Fruit fly (Drosophila melanogaster) whole organism, embryonic: ENCODE measurements around the gene htt.

Source experiments
- CG17802 ChIP-seq: fragments of 200-800 bp; sonication (Bioruptor generic); optimal IDR thresholded peaks from 2 replicates; lab custom pipeline; 2018; ENCODE audit warnings: missing biosample characterization, mild to moderate bottlenecking, missing genetic modification characterization, moderate library complexity
- CG5180 ChIP-seq: fragments of 200-800 bp; sonication (Bioruptor generic); optimal IDR thresholded peaks from 3 replicates; lab custom pipeline; 2017; ENCODE audit warnings: missing biosample characterization, missing genetic modification characterization, mild to moderate bottlenecking, moderate library complexity, missing genetic modification reagents
- Hey ChIP-seq: fragments of 200-800 bp; sonication (Bioruptor generic); optimal IDR thresholded peaks from 3 replicates; lab custom pipeline; 2018; ENCODE audit warnings: missing biosample characterization, mild to moderate bottlenecking, missing genetic modification characterization
- slbo ChIP-seq: fragments of 200-800 bp; sonication (Bioruptor generic); IDR thresholded peaks from 2 replicates; pipeline ENCODE4 v1.3.6; 2022; ENCODE audit warnings: missing biosample characterization, missing genetic modification characterization

- TF ChIP-seq CG17802 (tag; lab: Kevin White, UChicago) (no peak), Hey (tag; lab: Kevin White, UChicago) (no peak), CG5180 (GFP tag; lab: Kevin White, UChicago) (no peak), slbo (GFP tag; lab: Robert Waterston, UW) (no peak)
Measured at dm6 chr3R:28679583-28679982, 16.5 kb upstream of the htt start.
